Fruit fly (Drosophila melanogaster): ENCODE measurements around the gene CG43349.

Gene CG43349

DNA sequence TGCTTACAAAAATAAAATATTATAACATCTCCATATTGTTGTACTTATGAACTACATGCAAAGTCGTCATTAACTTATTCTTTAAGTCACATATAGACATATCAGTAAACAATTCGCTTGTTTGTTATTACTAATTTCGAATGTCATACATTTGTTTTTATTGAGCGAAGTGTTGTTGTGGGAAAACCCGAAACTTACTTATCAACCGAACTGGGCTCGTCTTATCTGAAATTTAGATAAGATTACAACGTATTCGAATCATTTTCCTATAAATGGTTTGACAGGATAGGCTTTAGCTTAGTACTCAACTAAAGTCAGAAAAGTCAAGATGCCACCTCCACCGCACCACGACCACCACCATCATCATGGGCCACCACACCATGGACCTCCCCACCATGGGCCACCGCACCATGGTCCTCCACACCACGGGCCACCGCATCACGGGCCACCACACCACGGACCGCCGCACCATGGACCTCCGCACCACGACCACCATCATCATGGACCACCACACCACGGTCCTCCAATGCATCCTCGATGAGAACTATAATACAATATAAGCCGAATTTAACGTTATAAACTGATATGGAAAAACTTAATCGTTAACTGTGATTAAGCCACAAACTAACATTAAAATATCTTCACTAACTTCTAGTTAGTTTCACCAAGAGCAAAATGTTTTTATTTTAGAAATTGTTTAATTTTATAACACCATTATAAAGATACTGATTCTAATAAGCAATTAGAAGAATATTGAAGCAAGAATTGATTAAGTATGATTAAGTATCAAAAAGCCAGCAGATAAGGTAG is at the start of gene CG43349, which contains the start of gene CG5011:
Gene CG43349, plus strand, starts transcription at position 294 of the 810 bp plus-strand sequence.
Gene CG5011, plus strand, starts transcription at position 760 of the 810 bp plus-strand sequence.
- TF ChIP-seq CG4318 (GFP tag; optimal IDR thresholded peaks at IDR 0.05), result no peak
- no peak for TF ChIP-seq CG31627 (GFP tag; optimal IDR thresholded peaks at IDR 0.05)
- no peak for TF ChIP-seq spab (GFP tag; optimal IDR thresholded peaks at IDR 0.05)
- no peak for TF ChIP-seq Smox (GFP tag; optimal IDR thresholded peaks at IDR 0.05)
- no peak for TF ChIP-seq CG3919 (GFP tag; optimal IDR thresholded peaks at IDR 0.05)
- no peak for TF ChIP-seq Ets21C (GFP tag; optimal IDR thresholded peaks at IDR 0.05)
- no peak for TF ChIP-seq CG15336 (GFP tag; IDR thresholded peaks at IDR 0.05)
- TF ChIP-seq CG6854 (GFP tag; optimal IDR thresholded peaks at IDR 0.05), result no peak
- no peak for TF ChIP-seq ss (GFP tag; optimal IDR thresholded peaks at IDR 0.05)
- no peak for TF ChIP-seq topi (GFP tag; optimal IDR thresholded peaks at IDR 0.05)
- TF ChIP-seq fd59A (GFP tag; optimal IDR thresholded peaks at IDR 0.05), result no peak
- TF ChIP-seq CG6808 (GFP tag; optimal IDR thresholded peaks at IDR 0.05), result no peak
- no peak for TF ChIP-seq Hr39 (GFP tag; optimal IDR thresholded peaks at IDR 0.05)
- no peak for TF ChIP-seq CG10669 (GFP tag; optimal IDR thresholded peaks at IDR 0.05)
- TF ChIP-seq Hr4 (GFP tag; optimal IDR thresholded peaks at IDR 0.05), result no peak
- no peak for TF ChIP-seq CG7368 (GFP tag; optimal IDR thresholded peaks at IDR 0.05)
- TF ChIP-seq CG6792 (GFP tag; optimal IDR thresholded peaks at IDR 0.05), result no peak

dm6 chr2L:1150554-1150953 is 49.5 kb upstream of the CG43349 start, which contains the start of the genes Tfb4 and Vps29:
TSS of gene Tfb4 (minus strand) at chr2L:1150677.
TSS of gene Vps29 (plus strand) at chr2L:1150766.
- TF ChIP-seq eg (GFP tag; IDR thresholded peaks at IDR 0.05) (peak; percentile 58; the same call in 2 of the 3 replicates), acj6 (GFP tag; optimal IDR thresholded peaks at IDR 0.05) (no peak), fd85E (GFP tag; optimal IDR thresholded peaks at IDR 0.05) (no peak), CG3032 (tag; optimal IDR thresholded peaks at IDR 0.05) (peak; percentile 31), CG6854 (GFP tag; optimal IDR thresholded peaks at IDR 0.05) (no peak), CG8319 (GFP tag; optimal IDR thresholded peaks at IDR 0.05) (no peak), CG6792 (GFP tag; optimal IDR thresholded peaks at IDR 0.05) (no peak), achi (GFP tag; optimal IDR thresholded peaks at IDR 0.05) (no peak), CG6808 (GFP tag; optimal IDR thresholded peaks at IDR 0.05) (no peak), pdm3 (GFP tag; optimal IDR thresholded peaks at IDR 0.05) (no peak), CG10669 (GFP tag; optimal IDR thresholded peaks at IDR 0.05) (no peak), spab (GFP tag; optimal IDR thresholded peaks at IDR 0.05) (no peak), Eip78C (GFP tag) (no peak), Blimp-1 (GFP tag; optimal IDR thresholded peaks at IDR 0.05) (no peak), esn (GFP tag; optimal IDR thresholded peaks at IDR 0.05) (peak; percentile 70), CG1621 (tag; optimal IDR thresholded peaks at IDR 0.05) (no peak), CG3919 (GFP tag; optimal IDR thresholded peaks at IDR 0.05) (no peak), CG4318 (GFP tag; optimal IDR thresholded peaks at IDR 0.05) (no peak), CG31627 (GFP tag; optimal IDR thresholded peaks at IDR 0.05) (peak; percentile 48), dsx (GFP tag; optimal IDR thresholded peaks at IDR 0.05; ENCODE audit: poor library complexity, severe bottlenecking) (no peak), CG6163 (GFP tag; IDR thresholded peaks at IDR 0.05) (peak; percentile 78), CG11902 (GFP tag; optimal IDR thresholded peaks at IDR 0.05) (no peak), Ets21C (GFP tag; optimal IDR thresholded peaks at IDR 0.05) (no peak), salr (GFP tag; optimal IDR thresholded peaks at IDR 0.05) (no peak), Hr39 (GFP tag; optimal IDR thresholded peaks at IDR 0.05) (no peak), svp (GFP tag) (no peak), lz (GFP tag; optimal IDR thresholded peaks at IDR 0.05) (peak; percentile 42), Smox (GFP tag; optimal IDR thresholded peaks at IDR 0.05) (no peak), CG8632 (GFP tag; optimal IDR thresholded peaks at IDR 0.05) (no peak), Met (GFP tag; optimal IDR thresholded peaks at IDR 0.05) (no peak), OdsH (GFP tag; optimal IDR thresholded peaks at IDR 0.05) (no peak), vri (GFP tag; optimal IDR thresholded peaks at IDR 0.05) (no peak)
